Worm (Caenorhabditis elegans) whole organism, L2 larva: ENCODE measurements around the gene C13A10.1.

Experiments
- aly-2 ChIP-seq: fragments of 150-350 bp; optimal IDR thresholded peaks from 2 replicates; lab custom pipeline; 2014; ENCODE audit warnings: missing biosample characterization, missing genetic modification characterization
- blmp-1 ChIP-seq: sonication (generic microtip); optimal IDR thresholded peaks from 2 replicates; lab custom pipeline; 2017; ENCODE audit warnings: missing genetic modification characterization, mild to moderate bottlenecking, missing compliant biosample characterization, antibody characterized with exemption, moderate library complexity; ENCODE audit not compliant: insufficient read depth
- fos-1 ChIP-seq: fragments of 150-350 bp; optimal IDR thresholded peaks from 2 replicates; lab custom pipeline; 2014; ENCODE audit warnings: missing biosample characterization, missing genetic modification characterization
- lin-39 ChIP-seq: fragments of 150-350 bp; optimal IDR thresholded peaks from 2 replicates; lab custom pipeline; 2014; ENCODE audit warnings: missing biosample characterization, missing genetic modification reagents, missing genetic modification characterization
- nhr-10 ChIP-seq: sonication (generic microtip); optimal IDR thresholded peaks from 2 replicates; lab custom pipeline; 2017; ENCODE audit warnings: missing biosample characterization, missing genetic modification characterization
- nhr-11 ChIP-seq: fragments of 150-350 bp; optimal IDR thresholded peaks from 2 replicates; lab custom pipeline; 2014; ENCODE audit warnings: missing biosample characterization, missing genetic modification characterization
- nhr-21 ChIP-seq: fragments of 150-350 bp; optimal IDR thresholded peaks from 2 replicates; lab custom pipeline; 2014; ENCODE audit warnings: missing biosample characterization, missing genetic modification characterization
- nhr-6 ChIP-seq: fragments of 150-350 bp; optimal IDR thresholded peaks from 2 replicates; lab custom pipeline; 2014; ENCODE audit warnings: missing biosample characterization, missing genetic modification characterization
- snpc-4 ChIP-seq: fragments of 150-350 bp; optimal IDR thresholded peaks from 2 replicates; lab custom pipeline; 2014; ENCODE audit warnings: missing biosample characterization, missing genetic modification characterization
- unc-39 ChIP-seq: fragments of 150-350 bp; optimal IDR thresholded peaks from 2 replicates; lab custom pipeline; 2014; ENCODE audit warnings: missing biosample characterization, missing genetic modification characterization
- ztf-4 ChIP-seq: fragments of 150-350 bp; optimal IDR thresholded peaks from 2 replicates; lab custom pipeline; 2014; ENCODE audit warnings: missing biosample characterization, missing genetic modification characterization

DNA sequence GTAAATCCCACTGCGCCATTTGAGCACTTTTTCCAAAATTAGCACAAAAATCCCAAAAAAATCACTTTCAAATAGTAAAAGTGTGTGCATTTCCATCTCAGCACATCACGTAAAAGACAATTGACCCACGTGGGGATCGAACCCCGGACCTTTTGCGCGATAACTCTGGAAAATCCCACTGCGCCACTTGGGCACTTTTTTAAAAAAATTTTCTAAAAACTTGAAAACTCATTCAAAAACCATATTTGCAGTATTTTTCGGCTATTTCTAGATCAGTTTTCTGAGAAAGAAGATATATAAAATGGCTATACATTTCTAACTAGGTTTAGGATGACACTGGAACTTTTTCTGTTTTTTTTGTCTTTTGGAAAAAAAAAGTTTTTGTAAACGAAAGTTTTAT is 15.4 kb downstream of the C13A10.1 start:
- TF ChIP-seq aly-2 (no peak), nhr-6 (tag; lab: Kevin White, UChicago) (no peak), snpc-4 (tag; lab: Kevin White, UChicago) (no peak), blmp-1 (no peak), nhr-21 (tag; lab: Kevin White, UChicago) (no peak), ztf-4 (no peak), nhr-11 (no peak), fos-1 (tag; lab: Kevin White, UChicago) (no peak), lin-39 (tag; lab: Kevin White, UChicago) (no peak), nhr-10 (no peak), unc-39 (tag; lab: Kevin White, UChicago) (no peak)
